Fruit fly (Drosophila melanogaster): Measurements from ENCODE around the gene boss.

DNA sequence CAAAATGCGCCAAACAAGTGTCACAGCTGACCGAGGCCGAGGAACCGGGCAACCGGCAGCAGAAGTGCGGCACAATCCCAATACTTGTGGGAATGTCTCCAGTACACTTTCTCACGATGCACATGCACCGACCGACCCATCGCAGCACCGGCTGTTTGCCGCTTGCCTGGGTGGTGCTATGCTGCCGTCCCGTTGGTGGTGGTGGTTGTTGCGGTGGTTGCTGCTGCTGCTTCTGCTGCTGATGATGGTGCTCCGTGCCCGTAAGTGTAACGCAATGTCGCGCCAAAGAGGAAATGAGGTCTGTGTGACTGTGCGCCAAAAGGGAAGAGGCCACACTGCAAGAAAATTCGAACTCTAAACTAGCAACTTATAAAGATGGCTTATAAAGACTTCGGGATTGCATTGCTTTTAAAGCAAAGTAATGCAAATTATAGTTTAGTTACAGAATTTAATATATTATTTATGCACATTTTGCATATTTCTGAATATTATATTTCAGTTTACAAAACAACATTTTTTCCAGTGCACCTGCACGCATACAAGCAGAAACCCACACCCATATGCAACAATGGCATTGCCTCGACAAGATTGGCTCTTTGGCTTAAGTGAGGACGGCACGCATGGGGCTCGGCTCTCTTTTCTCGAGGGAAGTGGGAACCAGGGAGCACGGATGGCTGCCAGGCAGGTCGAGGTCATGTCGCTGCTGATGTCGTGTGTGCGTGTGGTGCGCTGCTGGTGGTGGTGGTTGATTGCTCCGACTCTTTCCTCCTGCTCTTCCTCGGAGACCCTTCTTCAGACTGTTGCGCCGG lies 34.6 kb downstream of the boss start, which contains the start of gene CG43116:
- peak; percentile 77 for TF ChIP-seq CG8319 (GFP tag; optimal IDR thresholded peaks at IDR 0.05)
- peak; percentile 96 for TF ChIP-seq ss (GFP tag; optimal IDR thresholded peaks at IDR 0.05)
- peak; percentile 97 for TF ChIP-seq CG3032 (tag; optimal IDR thresholded peaks at IDR 0.05)
- TF ChIP-seq CG34406 (GFP tag; optimal IDR thresholded peaks at IDR 0.05) = peak; percentile 93
- peak; percentile 76 for TF ChIP-seq Blimp-1 (GFP tag; optimal IDR thresholded peaks at IDR 0.05)
- peak; percentile 96 for TF ChIP-seq CG6163 (GFP tag; IDR thresholded peaks at IDR 0.05)
- TF ChIP-seq Hr39 (GFP tag; optimal IDR thresholded peaks at IDR 0.05) = peak; percentile 87
- TF ChIP-seq CG7368 (GFP tag; optimal IDR thresholded peaks at IDR 0.05) = peak; percentile 86
- peak; percentile 96 for TF ChIP-seq CG6792 (GFP tag; optimal IDR thresholded peaks at IDR 0.05)
- no peak for TF ChIP-seq Hr38 (GFP tag; optimal IDR thresholded peaks at IDR 0.05)
